Fruit fly (Drosophila melanogaster) whole organism, prepupa: ENCODE results near the gene BTBD9.

Source experiments
- CG16779 ChIP-seq: fragments of 200-800 bp; sonication (Bioruptor generic); optimal IDR thresholded peaks from 3 replicates; lab custom pipeline; 2017; ENCODE audit warnings: missing biosample characterization, mild to moderate bottlenecking, missing genetic modification characterization
- CG32006 ChIP-seq: fragments of 200-800 bp; sonication (Bioruptor generic); optimal IDR thresholded peaks from 3 replicates; lab custom pipeline; 2017; ENCODE audit warnings: missing biosample characterization, mild to moderate bottlenecking, missing genetic modification characterization
- CG6276 ChIP-seq: fragments of 200-800 bp; sonication (Bioruptor generic); optimal IDR thresholded peaks from 2 replicates; lab custom pipeline; 2017; ENCODE audit warnings: missing biosample characterization, mild to moderate bottlenecking, missing genetic modification characterization
- CG6854 ChIP-seq: fragments of 200-800 bp; sonication (Bioruptor generic); optimal IDR thresholded peaks from 2 replicates; lab custom pipeline; 2017; ENCODE audit warnings: missing biosample characterization, mild to moderate bottlenecking, missing genetic modification characterization
- CG9139 ChIP-seq: fragments of 200-800 bp; sonication (Bioruptor generic); optimal IDR thresholded peaks from 3 replicates; lab custom pipeline; 2017; ENCODE audit warnings: missing biosample characterization, mild to moderate bottlenecking, missing genetic modification characterization
- Ets96B ChIP-seq: fragments of 200-800 bp; optimal IDR thresholded peaks from 2 replicates; lab custom pipeline; 2019; ENCODE audit warnings: missing biosample characterization, mild to moderate bottlenecking, missing genetic modification characterization, moderate library complexity
- Hr39 ChIP-seq: fragments of 200-800 bp; sonication (Bioruptor generic); optimal IDR thresholded peaks from 2 replicates; lab custom pipeline; 2016; ENCODE audit warnings: missing biosample characterization, missing genetic modification characterization

DNA sequence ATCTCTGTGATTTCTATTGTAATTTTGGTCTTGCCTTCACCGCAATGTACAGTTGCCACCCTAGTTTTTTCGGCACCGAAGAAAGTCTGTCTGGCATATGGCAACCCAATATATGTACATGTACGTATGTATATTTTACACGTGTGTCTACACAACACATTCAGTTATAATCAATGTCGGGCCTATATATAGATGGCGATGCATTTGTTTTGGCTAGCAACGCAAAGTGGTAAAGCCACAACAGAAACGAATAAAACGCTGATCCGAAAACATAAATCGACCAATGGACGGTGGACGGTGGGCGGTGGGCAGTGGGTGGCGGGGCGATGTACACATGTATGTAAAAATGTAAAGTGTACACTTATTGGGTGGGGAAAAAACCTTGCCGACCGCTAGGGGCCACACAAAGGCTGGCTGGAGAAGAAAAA is 39.8 kb upstream of the BTBD9 start:
- TF ChIP-seq Hr39 (no peak), CG6854 (GFP tag; lab: Kevin White, UChicago) (no peak), CG9139 (GFP tag; lab: Kevin White, UChicago) (no peak), CG6276 (no peak), CG32006 (GFP tag; lab: Kevin White, UChicago) (no peak), Ets96B (tag; lab: Kevin White, UChicago) (no peak), CG16779 (tag; lab: Kevin White, UChicago) (no peak)
